Fruit fly (Drosophila melanogaster): ENCODE data around the gene Brd.

DNA sequence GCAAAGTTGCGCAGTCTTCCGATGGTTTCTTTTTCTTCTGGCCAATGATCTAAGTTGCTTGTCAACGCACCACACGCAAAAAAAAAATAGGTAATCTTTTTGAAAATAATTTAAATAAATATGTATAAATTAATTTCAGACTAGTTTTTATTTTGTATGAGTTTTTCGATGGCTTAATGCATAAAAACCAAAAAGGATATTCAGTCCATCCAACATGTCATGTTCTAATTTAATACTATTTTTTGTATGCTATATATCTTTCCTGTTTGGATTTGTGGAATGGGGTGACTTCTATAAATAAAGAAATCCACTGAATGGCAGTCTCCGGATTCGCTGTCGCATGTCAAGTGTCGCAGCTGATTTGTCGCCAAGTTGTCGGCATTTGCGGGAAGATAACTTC, 37.2 kb downstream of the Brd start:
- no peak for TF ChIP-seq CG32264 (GFP tag; optimal IDR thresholded peaks at IDR 0.05)
- no peak for TF ChIP-seq lola (GFP tag; optimal IDR thresholded peaks at IDR 0.05)
- no peak for TF ChIP-seq OdsH (GFP tag; optimal IDR thresholded peaks at IDR 0.05)
- no peak for TF ChIP-seq usp (GFP tag; optimal IDR thresholded peaks at IDR 0.05)
- no peak for TF ChIP-seq pan (optimal IDR thresholded peaks at IDR 0.05)
- no peak for TF ChIP-seq psq (GFP tag; optimal IDR thresholded peaks at IDR 0.05)
- TF ChIP-seq Mio (GFP tag; optimal IDR thresholded peaks at IDR 0.05): no peak
- no peak for TF ChIP-seq sage (GFP tag; optimal IDR thresholded peaks at IDR 0.05)
- TF ChIP-seq CrebA (GFP tag; optimal IDR thresholded peaks at IDR 0.05; ENCODE audit: borderline replicate concordance): no peak
- no peak for TF ChIP-seq Abd-B (GFP tag; optimal IDR thresholded peaks at IDR 0.05)
- TF ChIP-seq brk (GFP tag; optimal IDR thresholded peaks at IDR 0.05): no peak
- no peak for TF ChIP-seq GATAd (GFP tag; optimal IDR thresholded peaks at IDR 0.05)
